Worm (Caenorhabditis elegans): ENCODE data around the gene K04G11.1.
A peak's percentile ranks its signal among the peaks of the same experiment; 100 is the strongest.

- TF ChIP-seq ceh-43 (GFP tag; optimal IDR thresholded peaks at IDR 0.05) (peak; percentile 20), unc-62 (GFP tag; optimal IDR thresholded peaks at IDR 0.05) (peak; percentile 56), cnd-1 (tag; optimal IDR thresholded peaks at IDR 0.05) (peak; percentile 62), mep-1 (tag; optimal IDR thresholded peaks at IDR 0.05) (peak; percentile 38)
Measured at ce11 chrX:14297209-14297608, 38.1 kb upstream of the K04G11.1 start.
